Worm (Caenorhabditis elegans) whole organism, L1 larva: Measurements from ENCODE around the gene K08D12.3.
A peak's percentile ranks its signal among the peaks of the same experiment; 100 is the strongest.

Experiments
- C34B4.2 ChIP-seq: sonication (generic microtip); optimal IDR thresholded peaks from 2 replicates; lab custom pipeline; 2017; ENCODE audit warnings: mild to moderate bottlenecking, missing genetic modification characterization, missing compliant biosample characterization
- F16B12.6 ChIP-seq: fragments of 150-350 bp; optimal IDR thresholded peaks from 2 replicates; lab custom pipeline; 2014; ENCODE audit warnings: missing biosample characterization, missing genetic modification characterization
- Y116A8C.19 ChIP-seq: sonication (generic microtip); optimal IDR thresholded peaks from 2 replicates; lab custom pipeline; 2016; ENCODE audit warnings: missing compliant biosample characterization, missing genetic modification characterization, borderline replicate concordance
- aha-1 ChIP-seq: fragments of 150-350 bp; optimal IDR thresholded peaks from 2 replicates; lab custom pipeline; 2014; ENCODE audit warnings: missing biosample characterization, missing genetic modification characterization
- alr-1 ChIP-seq: fragments of 200-800 bp; sonication (Bioruptor generic); optimal IDR thresholded peaks from 2 replicates; lab custom pipeline; 2018; ENCODE audit warnings: borderline replicate concordance, mild to moderate bottlenecking, missing genetic modification characterization, missing compliant biosample characterization
- ama-1 ChIP-seq: fragments of 150-350 bp; optimal IDR thresholded peaks from 2 replicates; lab custom pipeline; 2014
- ceh-8 ChIP-seq: fragments of 200-800 bp; sonication (Bioruptor generic); optimal IDR thresholded peaks from 2 replicates; lab custom pipeline; 2018; ENCODE audit warnings: mild to moderate bottlenecking, missing genetic modification characterization, moderate library complexity, missing compliant biosample characterization
- ceh-82 ChIP-seq, 3 experiments: fragments of 150-350 bp in 1 of 3; sonication (generic microtip) in 2 of 3; optimal IDR thresholded peaks; 2 replicates each; lab custom pipeline; 2014 to 2017; ENCODE audit warnings: missing biosample characterization in 3 of 3, missing genetic modification characterization in 3 of 3
- ceh-90 ChIP-seq: sonication (generic microtip); optimal IDR thresholded peaks from 2 replicates; lab custom pipeline; 2016; ENCODE audit warnings: missing genetic modification characterization, missing compliant biosample characterization
- efl-3 ChIP-seq: fragments of 200-800 bp; sonication (Bioruptor generic); optimal IDR thresholded peaks from 2 replicates; lab custom pipeline; 2018; ENCODE audit warnings: mild to moderate bottlenecking, missing genetic modification characterization, missing compliant biosample characterization
- egl-13 ChIP-seq: sonication (generic microtip); optimal IDR thresholded peaks from 2 replicates; lab custom pipeline; 2016; ENCODE audit warnings: missing genotype, missing genetic modification reagents, missing genetic modification characterization, missing compliant biosample characterization
- egl-27 ChIP-seq, 2 experiments: fragments of 150-350 bp in 1 of 2; sonication (generic microtip); optimal IDR thresholded peaks; 3 replicates each; lab custom pipeline; 2017 to 2018; ENCODE audit warnings: missing biosample characterization in 2 of 2, missing genetic modification characterization in 2 of 2, missing genetic modification reagents in 2 of 2
- elt-2 ChIP-seq: sonication (generic microtip); optimal IDR thresholded peaks from 2 replicates; lab custom pipeline; 2016; ENCODE audit warnings: missing genetic modification characterization, mild to moderate bottlenecking, inconsistent platforms, missing compliant biosample characterization, missing genetic modification reagents
- ets-5 ChIP-seq: fragments of 200-800 bp; sonication (Bioruptor generic); IDR thresholded peaks from 2 replicates; pipeline ENCODE4 v1.3.6; 2022; ENCODE audit warnings: missing genetic modification characterization, missing compliant biosample characterization
- fkh-4 ChIP-seq: sonication (generic microtip); optimal IDR thresholded peaks from 2 replicates; lab custom pipeline; 2016; ENCODE audit warnings: missing compliant biosample characterization, missing genetic modification characterization, borderline replicate concordance
- fkh-8 ChIP-seq: sonication (generic microtip); optimal IDR thresholded peaks from 2 replicates; lab custom pipeline; 2016; ENCODE audit warnings: mild to moderate bottlenecking, missing genetic modification characterization, missing compliant biosample characterization
- fos-1 ChIP-seq: fragments of 150-350 bp; optimal IDR thresholded peaks from 2 replicates; lab custom pipeline; 2014; ENCODE audit warnings: missing biosample characterization, missing genetic modification characterization
- grh-1 ChIP-seq: fragments of 200-800 bp; sonication (Bioruptor generic); IDR thresholded peaks from 2 replicates; pipeline ENCODE4 v1.3.6; 2022; ENCODE audit warnings: missing genetic modification reagents, missing genetic modification characterization, missing compliant biosample characterization
- hlh-17 ChIP-seq: fragments of 200-800 bp; sonication (Bioruptor generic); optimal IDR thresholded peaks from 2 replicates; lab custom pipeline; 2018; ENCODE audit warnings: missing genetic modification characterization, mild to moderate bottlenecking, missing compliant biosample characterization, moderate library complexity, borderline replicate concordance
- irx-1 ChIP-seq: sonication (generic microtip); optimal IDR thresholded peaks from 2 replicates; lab custom pipeline; 2016; ENCODE audit warnings: missing genetic modification characterization, missing compliant biosample characterization
- isw-1 ChIP-seq: fragments of 200-800 bp; sonication (Bioruptor generic); IDR thresholded peaks from 2 replicates; pipeline ENCODE4 v1.3.6; 2022; ENCODE audit warnings: missing genetic modification characterization, missing compliant biosample characterization
- jun-1 ChIP-seq: fragments of 150-350 bp; optimal IDR thresholded peaks from 2 replicates; lab custom pipeline; 2014; ENCODE audit warnings: missing biosample characterization, missing genetic modification reagents, missing genetic modification characterization
- lin-13 ChIP-seq: fragments of 150-350 bp; optimal IDR thresholded peaks from 2 replicates; lab custom pipeline; 2014; ENCODE audit warnings: missing biosample characterization, missing genetic modification reagents, missing genetic modification characterization
- lin-15B ChIP-seq: fragments of 150-350 bp; sonication (generic microtip); optimal IDR thresholded peaks from 3 replicates; lab custom pipeline; 2014; ENCODE audit warnings: missing biosample characterization, missing genetic modification characterization
- lin-39 ChIP-seq: fragments of 150-350 bp; optimal IDR thresholded peaks from 2 replicates; lab custom pipeline; 2014; ENCODE audit warnings: missing biosample characterization, missing genetic modification reagents, missing genetic modification characterization
- lir-3 ChIP-seq: sonication (generic microtip); optimal IDR thresholded peaks from 2 replicates; lab custom pipeline; 2016; ENCODE audit warnings: mild to moderate bottlenecking, missing genetic modification characterization, moderate library complexity, missing compliant biosample characterization; ENCODE audit not compliant: poor library complexity
- lsy-2 ChIP-seq, 2 experiments: fragments of 150-350 bp; optimal IDR thresholded peaks; 2 replicates each; lab custom pipeline; 2014; ENCODE audit warnings: missing biosample characterization in 2 of 2, missing genetic modification characterization in 2 of 2
- mab-9 ChIP-seq: fragments of 200-800 bp; sonication (Bioruptor generic); IDR thresholded peaks from 2 replicates; pipeline ENCODE4 v1.3.6; 2022; ENCODE audit warnings: missing genetic modification reagents, missing genetic modification characterization, missing compliant biosample characterization
- mdl-1 ChIP-seq, 2 experiments: fragments of 150-350 bp; optimal IDR thresholded peaks; 2 replicates each; lab custom pipeline; 2014 to 2017; ENCODE audit warnings: missing biosample characterization in 2 of 2, missing genetic modification characterization in 2 of 2, inconsistent platforms in 1 of 2
- mef-2 ChIP-seq: fragments of 150-350 bp; optimal IDR thresholded peaks from 2 replicates; lab custom pipeline; 2014; ENCODE audit warnings: missing biosample characterization, missing genetic modification characterization
- mep-1 ChIP-seq: fragments of 150-350 bp; optimal IDR thresholded peaks from 2 replicates; lab custom pipeline; 2014; ENCODE audit warnings: missing biosample characterization, missing genetic modification characterization
- nhr-11 ChIP-seq: fragments of 150-350 bp; optimal IDR thresholded peaks from 2 replicates; lab custom pipeline; 2014; ENCODE audit warnings: missing biosample characterization, missing genetic modification characterization
- nhr-20 ChIP-seq: sonication (generic microtip); optimal IDR thresholded peaks from 2 replicates; lab custom pipeline; 2016; ENCODE audit warnings: mild to moderate bottlenecking, missing genetic modification characterization, missing compliant biosample characterization
- nhr-28 ChIP-seq: fragments of 150-350 bp; optimal IDR thresholded peaks from 2 replicates; lab custom pipeline; 2014; ENCODE audit warnings: missing biosample characterization, missing genetic modification characterization
- nhr-71 ChIP-seq: sonication (generic microtip); optimal IDR thresholded peaks from 2 replicates; lab custom pipeline; 2016; ENCODE audit warnings: mild to moderate bottlenecking, missing genetic modification characterization, moderate library complexity, missing compliant biosample characterization
- nhr-77 ChIP-seq: fragments of 150-350 bp; optimal IDR thresholded peaks from 2 replicates; lab custom pipeline; 2014; ENCODE audit warnings: missing biosample characterization, missing genetic modification characterization
- nhr-84 ChIP-seq: sonication (generic microtip); optimal IDR thresholded peaks from 2 replicates; lab custom pipeline; 2017; ENCODE audit warnings: missing biosample characterization, missing genetic modification characterization
- nhr-85 ChIP-seq: sonication (generic microtip); peaks from one replicate; lab custom pipeline; 2016; ENCODE audit warnings: missing genetic modification characterization, inconsistent platforms, missing compliant biosample characterization
- pag-3 ChIP-seq: sonication (generic microtip); optimal IDR thresholded peaks from 2 replicates; lab custom pipeline; 2017; ENCODE audit warnings: missing genetic modification characterization, mild to moderate bottlenecking, missing compliant biosample characterization, antibody characterized with exemption, borderline replicate concordance; ENCODE audit not compliant: insufficient read depth
- rnt-1 ChIP-seq: sonication (generic microtip); optimal IDR thresholded peaks from 2 replicates; lab custom pipeline; 2016; ENCODE audit warnings: mild to moderate bottlenecking, missing genetic modification characterization, moderate library complexity, missing compliant biosample characterization
- skn-1 ChIP-seq: fragments of 150-350 bp; optimal IDR thresholded peaks from 2 replicates; lab custom pipeline; 2014; ENCODE audit warnings: missing biosample characterization, missing genetic modification characterization
- sox-4 ChIP-seq: sonication (generic microtip); optimal IDR thresholded peaks from 2 replicates; lab custom pipeline; 2016; ENCODE audit warnings: missing genetic modification characterization, missing compliant biosample characterization
- sptf-1 ChIP-seq: fragments of 150-350 bp; optimal IDR thresholded peaks from 2 replicates; lab custom pipeline; 2014; ENCODE audit warnings: missing biosample characterization, missing genetic modification characterization
- sup-37 ChIP-seq: fragments of 200-800 bp; sonication (Bioruptor generic); optimal IDR thresholded peaks from 2 replicates; lab custom pipeline; 2018; ENCODE audit warnings: mild to moderate bottlenecking, missing genetic modification characterization, missing compliant biosample characterization
- swsn-7 ChIP-seq: sonication (generic microtip); optimal IDR thresholded peaks from 2 replicates; lab custom pipeline; 2016; ENCODE audit warnings: missing genetic modification characterization, missing compliant biosample characterization
- tbx-2 ChIP-seq: sonication (generic microtip); optimal IDR thresholded peaks from 2 replicates; lab custom pipeline; 2016; ENCODE audit warnings: missing genetic modification characterization, missing compliant biosample characterization
- tlp-1 ChIP-seq: fragments of 150-350 bp; optimal IDR thresholded peaks from 2 replicates; lab custom pipeline; 2014; ENCODE audit warnings: missing biosample characterization, missing genetic modification characterization
- unc-86 ChIP-seq: sonication (generic microtip); optimal IDR thresholded peaks from 2 replicates; lab custom pipeline; 2016; ENCODE audit warnings: missing genetic modification characterization, missing compliant biosample characterization
- unc-98 ChIP-seq: fragments of 200-800 bp; sonication (Bioruptor generic); IDR thresholded peaks from 2 replicates; pipeline ENCODE4 v1.3.6; 2022; ENCODE audit warnings: missing genetic modification characterization, missing compliant biosample characterization
- zag-1 ChIP-seq: fragments of 150-350 bp; optimal IDR thresholded peaks from 2 replicates; lab custom pipeline; 2014; ENCODE audit warnings: missing biosample characterization, missing genetic modification characterization
- zip-4 ChIP-seq: fragments of 200-800 bp; sonication (Bioruptor generic); optimal IDR thresholded peaks from 2 replicates; lab custom pipeline; 2018; ENCODE audit warnings: mild to moderate bottlenecking, missing genetic modification characterization, moderate library complexity, missing compliant biosample characterization
- ztf-11 ChIP-seq, 2 experiments: sonication (generic microtip); optimal IDR thresholded peaks; 2 replicates each; lab custom pipeline; 2016 to 2017; ENCODE audit warnings: missing genetic modification characterization in 2 of 2, missing biosample characterization in 1 of 2, missing compliant biosample characterization in 1 of 2

Gene K08D12.3

ce11 chrIV:1745453-1746051 is 35.5 kb downstream of the K08D12.3 start, which contains the start of the genes Y41D4A.6 and Y41D4A.4 (continued):
- TF ChIP-seq fkh-8 (peak; percentile 96), efl-3 (GFP tag; lab: Kevin White, UChicago) (no peak), zag-1 (tag; lab: Kevin White, UChicago) (no peak), irx-1 (tag; lab: Kevin White, UChicago) (peak; percentile 44), mdl-1 (tag; optimal IDR thresholded peaks at IDR 0.05; lab: Kevin White, UChicago) (peak in 1 of 2 experiments; percentile 86), ceh-90 (peak; percentile 35), F16B12.6 (tag; lab: Kevin White, UChicago) (no peak), sup-37 (no peak), tlp-1 (tag; lab: Kevin White, UChicago) (no peak), swsn-7 (tag; lab: Kevin White, UChicago) (peak; percentile 86), nhr-77 (tag; lab: Kevin White, UChicago) (peak; percentile 76), egl-27 (tag; optimal IDR thresholded peaks at IDR 0.05; lab: Kevin White, UChicago) (no peak), isw-1 (GFP tag; lab: Robert Waterston, UW) (peak; percentile 85), ama-1 (lab: Kevin White, UChicago) (no peak), aha-1 (tag; lab: Kevin White, UChicago) (no peak), unc-98 (peak; percentile 83), lsy-2 (tag; optimal IDR thresholded peaks at IDR 0.05; lab: Kevin White, UChicago) (peak; percentile 71 to 86), nhr-11 (tag; lab: Kevin White, UChicago) (no peak), unc-86 (tag; lab: Kevin White, UChicago) (peak; percentile 81), mep-1 (tag; lab: Kevin White, UChicago) (peak; percentile 64), skn-1 (tag; lab: Kevin White, UChicago) (peak; percentile 70), lir-3 (tag; lab: Kevin White, UChicago) (no peak), nhr-20 (tag; lab: Kevin White, UChicago) (peak; percentile 88), ztf-11 (tag; optimal IDR thresholded peaks at IDR 0.05; lab: Kevin White, UChicago) (peak in 1 of 2 experiments; percentile 89), mef-2 (tag; lab: Kevin White, UChicago) (no peak), rnt-1 (tag; lab: Kevin White, UChicago) (peak; percentile 95), tbx-2 (tag; lab: Kevin White, UChicago) (peak; percentile 88), ceh-8 (no peak), pag-3 (peak; percentile 74), mab-9 (GFP tag; lab: Robert Waterston, UW) (no peak), nhr-71 (tag; lab: Kevin White, UChicago) (peak; percentile 94), sox-4 (tag; lab: Kevin White, UChicago) (peak; percentile 78), alr-1 (tag; lab: Kevin White, UChicago) (no peak), lin-39 (tag; lab: Kevin White, UChicago) (no peak), grh-1 (peak; percentile 26; the same call in 1 of the 2 replicates), jun-1 (tag; lab: Kevin White, UChicago) (peak; percentile 78), fkh-4 (tag; lab: Kevin White, UChicago) (peak; percentile 61), sptf-1 (tag; lab: Kevin White, UChicago) (no peak), C34B4.2 (tag; lab: Kevin White, UChicago) (no peak), lin-13 (peak; percentile 85), zip-4 (no peak), hlh-17 (GFP tag; lab: Kevin White, UChicago) (no peak), ets-5 (GFP tag; lab: Robert Waterston, UW) (no peak), lin-15B (tag; lab: Kevin White, UChicago) (peak; percentile 71), nhr-85 (tag; lab: Kevin White, UChicago) (peak; percentile 88), elt-2 (tag; lab: Kevin White, UChicago) (peak; percentile 8), Y116A8C.19 (tag; lab: Kevin White, UChicago) (peak; percentile 45), fos-1 (peak; percentile 78), nhr-28 (tag; lab: Kevin White, UChicago) (no peak), nhr-84 (tag; lab: Kevin White, UChicago) (no peak), egl-13 (peak; percentile 75), ceh-82 (tag; optimal IDR thresholded peaks at IDR 0.05; lab: Kevin White, UChicago) (peak; percentile 73 to 87 (median 85))
